Fruit fly (Drosophila melanogaster) whole organism, adult: Measurements from ENCODE around the gene Lip4.

Experiments
- CG11617 ChIP-seq: fragments of 200-800 bp; sonication (Bioruptor generic); optimal IDR thresholded peaks from 2 replicates; lab custom pipeline; 2017; ENCODE audit warnings: mild to moderate bottlenecking, missing biosample characterization, missing genetic modification reagents, missing genetic modification characterization
- CG12768 ChIP-seq: fragments of 200-800 bp; sonication (Bioruptor generic); optimal IDR thresholded peaks from 2 replicates; lab custom pipeline; 2017; ENCODE audit warnings: missing biosample characterization, missing genetic modification characterization, mild to moderate bottlenecking, moderate library complexity, missing genetic modification reagents
- CG14711 ChIP-seq: fragments of 200-800 bp; sonication (Bioruptor generic); optimal IDR thresholded peaks from 2 replicates; lab custom pipeline; 2018; ENCODE audit warnings: missing biosample characterization, mild to moderate bottlenecking, missing genetic modification characterization, moderate library complexity
- CG7045 ChIP-seq: fragments of 200-800 bp; sonication (Bioruptor generic); optimal IDR thresholded peaks from 2 replicates; lab custom pipeline; 2017; ENCODE audit warnings: missing biosample characterization, mild to moderate bottlenecking, missing genetic modification characterization
- CG7101 ChIP-seq: fragments of 200-800 bp; sonication (Bioruptor generic); optimal IDR thresholded peaks from 2 replicates; lab custom pipeline; 2018; ENCODE audit warnings: missing biosample characterization, mild to moderate bottlenecking, missing genetic modification characterization, moderate library complexity
- Clk ChIP-seq: fragments of 200-800 bp; sonication (Bioruptor generic); optimal IDR thresholded peaks from 2 replicates; lab custom pipeline; 2017; ENCODE audit warnings: missing biosample characterization, missing genetic modification characterization
- Hr96 ChIP-seq: fragments of 200-800 bp; sonication (Bioruptor generic); optimal IDR thresholded peaks from 2 replicates; lab custom pipeline; 2016; ENCODE audit warnings: missing biosample characterization, missing genetic modification characterization
- Mnt ChIP-seq: fragments of 200-800 bp; sonication (Bioruptor generic); optimal IDR thresholded peaks from 2 replicates; lab custom pipeline; 2016; ENCODE audit warnings: missing biosample characterization, mild to moderate bottlenecking, missing genetic modification characterization
- bab1 ChIP-seq: fragments of 200-800 bp; sonication (Bioruptor generic); optimal IDR thresholded peaks from 3 replicates; lab custom pipeline; 2019; ENCODE audit warnings: missing biosample characterization, mild to moderate bottlenecking, missing genetic modification characterization, moderate library complexity
- cic ChIP-seq: fragments of 200-800 bp; sonication (Bioruptor generic); optimal IDR thresholded peaks from 2 replicates; lab custom pipeline; 2017; ENCODE audit warnings: missing biosample characterization, mild to moderate bottlenecking, missing genetic modification characterization, moderate library complexity
- kay ChIP-seq: fragments of 200-800 bp; sonication (Bioruptor generic); peaks from one replicate; lab custom pipeline; 2016; ENCODE audit warnings: missing biosample characterization, missing genetic modification characterization, borderline replicate concordance
- ovo ChIP-seq: fragments of 200-800 bp; sonication (Bioruptor generic); optimal IDR thresholded peaks from 2 replicates; lab custom pipeline; 2016; ENCODE audit warnings: missing biosample characterization, missing genetic modification characterization
- tj ChIP-seq: fragments of 200-800 bp; sonication (Bioruptor generic); optimal IDR thresholded peaks from 3 replicates; lab custom pipeline; 2017; ENCODE audit warnings: missing biosample characterization, mild to moderate bottlenecking, missing genetic modification characterization, moderate library complexity

dm6 chr2L:10565674-10566073 is 38.3 kb downstream of the Lip4 start:
- TF ChIP-seq CG14711 (tag; lab: Kevin White, UChicago) = no peak
- TF ChIP-seq tj (GFP tag; lab: Kevin White, UChicago) = no peak
- no peak for TF ChIP-seq kay (GFP tag; lab: Kevin White, UChicago)
- TF ChIP-seq CG12768 = no peak
- no peak for TF ChIP-seq Clk (GFP tag; lab: Kevin White, UChicago)
- TF ChIP-seq Hr96 (GFP tag; lab: Kevin White, UChicago) = no peak
- no peak for TF ChIP-seq CG7045 (GFP tag; lab: Kevin White, UChicago)
- no peak for TF ChIP-seq Mnt (GFP tag; lab: Kevin White, UChicago)
- no peak for TF ChIP-seq cic
- TF ChIP-seq ovo (GFP tag; lab: Kevin White, UChicago) = no peak
- no peak for TF ChIP-seq bab1
- TF ChIP-seq CG11617 (GFP tag; lab: Kevin White, UChicago) = no peak
- no peak for TF ChIP-seq CG7101 (tag; lab: Kevin White, UChicago)
